Worm (Caenorhabditis elegans) whole organism, young adult: ENCODE data around the gene srlf-11.

Source experiments
- B0035.1 ChIP-seq: sonication (generic microtip); optimal IDR thresholded peaks from 2 replicates; lab custom pipeline; 2016; ENCODE audit warnings: missing genetic modification characterization, mild to moderate bottlenecking, missing compliant biosample characterization, missing genotype, missing genetic modification reagents
- C06A6.2 ChIP-seq: fragments of 200-800 bp; sonication (Bioruptor generic); conservative IDR thresholded peaks from 2 replicates; pipeline ENCODE4 v1.3.6; 2022; ENCODE audit warnings: missing genetic modification characterization, missing compliant biosample characterization
- D2030.7 ChIP-seq: fragments of 200-800 bp; sonication (Bioruptor generic); IDR thresholded peaks from 2 replicates; pipeline ENCODE4 v1.3.6; 2022; ENCODE audit warnings: missing genetic modification reagents, missing genetic modification characterization, missing compliant biosample characterization
- F22D6.2 ChIP-seq: sonication (generic microtip); optimal IDR thresholded peaks from 2 replicates; lab custom pipeline; 2016; ENCODE audit warnings: mild to moderate bottlenecking, missing genetic modification characterization, missing compliant biosample characterization
- F33H1.4 ChIP-seq: fragments of 200-800 bp; sonication (Bioruptor generic); IDR thresholded peaks from 2 replicates; pipeline ENCODE4 v1.3.6; 2022; ENCODE audit warnings: missing genetic modification reagents, missing genetic modification characterization, missing compliant biosample characterization
- F57C9.4 ChIP-seq: sonication (generic microtip); optimal IDR thresholded peaks from 2 replicates; lab custom pipeline; 2017; ENCODE audit warnings: mild to moderate bottlenecking, missing genetic modification characterization, missing compliant biosample characterization
- T07F8.4 ChIP-seq: sonication (generic microtip); optimal IDR thresholded peaks from 2 replicates; lab custom pipeline; 2016; ENCODE audit warnings: mild to moderate bottlenecking, missing genetic modification characterization, moderate library complexity, missing compliant biosample characterization
- Y53F4B.3 ChIP-seq: fragments of 200-800 bp; sonication (Bioruptor generic); IDR thresholded peaks from 2 replicates; pipeline ENCODE4 v1.3.6; 2022; ENCODE audit warnings: missing genetic modification reagents, missing genetic modification characterization, missing compliant biosample characterization
- Y56A3A.18 ChIP-seq: fragments of 200-800 bp; sonication (Bioruptor generic); IDR thresholded peaks from 2 replicates; pipeline ENCODE4 v1.3.6; 2022; ENCODE audit warnings: missing genetic modification reagents, missing genetic modification characterization, missing compliant biosample characterization
- akir-1 ChIP-seq: fragments of 200-800 bp; sonication (Bioruptor generic); optimal IDR thresholded peaks from 2 replicates; lab custom pipeline; 2018; ENCODE audit warnings: mild to moderate bottlenecking, missing genetic modification characterization, moderate library complexity, missing compliant biosample characterization
- aptf-2 ChIP-seq: fragments of 200-800 bp; sonication (Bioruptor generic); conservative IDR thresholded peaks from 2 replicates; pipeline ENCODE4 v1.3.6; 2022; ENCODE audit warnings: missing genetic modification reagents, missing genetic modification characterization, missing compliant biosample characterization
- athp-1 ChIP-seq: sonication (generic microtip); optimal IDR thresholded peaks from 2 replicates; lab custom pipeline; 2017; ENCODE audit warnings: mild to moderate bottlenecking, missing genetic modification characterization, missing compliant biosample characterization
- attf-5 ChIP-seq: fragments of 200-800 bp; sonication (Bioruptor generic); optimal IDR thresholded peaks from 2 replicates; lab custom pipeline; 2018; ENCODE audit warnings: mild to moderate bottlenecking, missing genetic modification characterization, missing compliant biosample characterization
- bed-2 ChIP-seq: fragments of 200-800 bp; sonication (Bioruptor generic); IDR thresholded peaks from 2 replicates; pipeline ENCODE4 v1.3.6; 2022; ENCODE audit warnings: missing genetic modification reagents, missing genetic modification characterization, missing compliant biosample characterization
- ccch-3 ChIP-seq: fragments of 200-800 bp; sonication (Bioruptor generic); optimal IDR thresholded peaks from 2 replicates; lab custom pipeline; 2018; ENCODE audit warnings: mild to moderate bottlenecking, missing genetic modification characterization, missing compliant biosample characterization
- cebp-2 ChIP-seq: fragments of 200-800 bp; sonication (Bioruptor generic); IDR thresholded peaks from 2 replicates; pipeline ENCODE4 v1.3.6; 2022; ENCODE audit warnings: missing genetic modification characterization, missing compliant biosample characterization
- ceh-100 ChIP-seq: fragments of 200-800 bp; sonication (Bioruptor generic); IDR thresholded peaks from 2 replicates; pipeline ENCODE4 v1.3.6; 2022; ENCODE audit warnings: missing genetic modification reagents, missing genetic modification characterization, missing compliant biosample characterization
- ceh-58 ChIP-seq: fragments of 200-800 bp; sonication (Bioruptor generic); IDR thresholded peaks from 2 replicates; pipeline ENCODE4 v1.3.6; 2022; ENCODE audit warnings: missing genetic modification characterization, missing compliant biosample characterization
- ceh-91 ChIP-seq: fragments of 200-800 bp; sonication (Bioruptor generic); IDR thresholded peaks from 2 replicates; pipeline ENCODE4 v1.3.6; 2022; ENCODE audit warnings: missing genetic modification reagents, missing genetic modification characterization, missing compliant biosample characterization
- die-1 ChIP-seq: sonication (generic microtip); optimal IDR thresholded peaks from 2 replicates; lab custom pipeline; 2016; ENCODE audit warnings: missing genotype, mild to moderate bottlenecking, missing genetic modification characterization, missing compliant biosample characterization
- egl-18 ChIP-seq: fragments of 200-800 bp; sonication (Bioruptor generic); IDR thresholded peaks from 2 replicates; pipeline ENCODE4 v1.3.6; 2022; ENCODE audit warnings: missing genetic modification reagents, missing genetic modification characterization, missing compliant biosample characterization
- hlh-26 ChIP-seq: fragments of 200-800 bp; sonication (Bioruptor generic); conservative IDR thresholded peaks from 2 replicates; pipeline ENCODE4 v1.3.6; 2022; ENCODE audit warnings: missing genetic modification reagents, missing genetic modification characterization, missing compliant biosample characterization
- hmg-20 ChIP-seq: fragments of 200-800 bp; sonication (Bioruptor generic); IDR thresholded peaks from 2 replicates; pipeline ENCODE4 v1.3.6; 2022; ENCODE audit warnings: missing genetic modification reagents, missing genetic modification characterization, missing compliant biosample characterization
- let-607 ChIP-seq, 2 experiments: fragments of 200-800 bp in 1 of 2; sonication (Bioruptor generic) in 1 of 2; sonication (generic microtip) in 1 of 2; optimal IDR thresholded peaks; 2 replicates each; lab custom pipeline; 2016 to 2018; ENCODE audit warnings: mild to moderate bottlenecking in 2 of 2, missing compliant biosample characterization in 2 of 2, missing genetic modification characterization in 2 of 2, moderate library complexity in 2 of 2, missing genotype in 1 of 2
- lin-54 ChIP-seq: fragments of 200-800 bp; sonication (Bioruptor generic); optimal IDR thresholded peaks from 2 replicates; lab custom pipeline; 2018; ENCODE audit warnings: mild to moderate bottlenecking, missing genetic modification characterization, missing compliant biosample characterization
- lsl-1 ChIP-seq: fragments of 200-800 bp; sonication (Bioruptor generic); optimal IDR thresholded peaks from 2 replicates; lab custom pipeline; 2018; ENCODE audit warnings: mild to moderate bottlenecking, missing genetic modification characterization, moderate library complexity, missing compliant biosample characterization
- lsy-27 ChIP-seq: sonication (generic microtip); optimal IDR thresholded peaks from 2 replicates; lab custom pipeline; 2017; ENCODE audit warnings: missing genetic modification characterization, mild to moderate bottlenecking, missing compliant biosample characterization, antibody characterized with exemption, missing genotype, borderline replicate concordance; ENCODE audit not compliant: insufficient read depth
- madf-10 ChIP-seq: sonication (generic microtip); optimal IDR thresholded peaks from 2 replicates; lab custom pipeline; 2016; ENCODE audit warnings: mild to moderate bottlenecking, missing genetic modification characterization, missing compliant biosample characterization
- madf-6 ChIP-seq: fragments of 200-800 bp; sonication (Bioruptor generic); IDR thresholded peaks from 2 replicates; pipeline ENCODE4 v1.3.6; 2022; ENCODE audit warnings: missing genetic modification reagents, missing genetic modification characterization, missing compliant biosample characterization
- madf-8 ChIP-seq: fragments of 200-800 bp; sonication (Bioruptor generic); conservative IDR thresholded peaks from 2 replicates; pipeline ENCODE4 v1.3.6; 2022; ENCODE audit warnings: missing genetic modification reagents, missing genetic modification characterization, missing compliant biosample characterization
- mcd-1 ChIP-seq: fragments of 200-800 bp; sonication (Bioruptor generic); IDR thresholded peaks from 2 replicates; pipeline ENCODE4 v1.3.6; 2022; ENCODE audit warnings: missing genetic modification reagents, missing genetic modification characterization, missing compliant biosample characterization
- mes-4 ChIP-seq: sonication (generic microtip); optimal IDR thresholded peaks from 2 replicates; lab custom pipeline; 2016; ENCODE audit warnings: missing genotype, missing genetic modification characterization, missing compliant biosample characterization
- nfya-1 ChIP-seq: sonication (generic microtip); optimal IDR thresholded peaks from 2 replicates; lab custom pipeline; 2017; ENCODE audit warnings: antibody characterized with exemption, missing compliant biosample characterization, missing genetic modification characterization, borderline replicate concordance; ENCODE audit not compliant: insufficient read depth
- nhr-120 ChIP-seq: fragments of 200-800 bp; sonication (Bioruptor generic); IDR thresholded peaks from 2 replicates; pipeline ENCODE4 v1.3.6; 2022; ENCODE audit warnings: missing genetic modification characterization, missing compliant biosample characterization
- nhr-90 ChIP-seq: sonication (generic microtip); optimal IDR thresholded peaks from 2 replicates; lab custom pipeline; 2016; ENCODE audit warnings: missing genotype, mild to moderate bottlenecking, missing genetic modification characterization, missing compliant biosample characterization
- pbrm-1 ChIP-seq: fragments of 200-800 bp; sonication (Bioruptor generic); IDR thresholded peaks from 2 replicates; pipeline ENCODE4 v1.3.6; 2022; ENCODE audit warnings: missing genetic modification reagents, missing genetic modification characterization, missing compliant biosample characterization
- pha-4 ChIP-seq: fragments of 150-350 bp; sonication (generic microtip); optimal IDR thresholded peaks from 2 replicates; lab custom pipeline; 2014; ENCODE audit warnings: missing biosample characterization, missing genetic modification reagents, missing genetic modification characterization
- repo-1 ChIP-seq: sonication (generic microtip); optimal IDR thresholded peaks from 2 replicates; lab custom pipeline; 2017; ENCODE audit warnings: mild to moderate bottlenecking, missing genetic modification characterization, missing compliant biosample characterization
- rpc-1 ChIP-seq, 2 experiments: fragments of 150-350 bp in 1 of 2; sonication (generic microtip) in 1 of 2; optimal IDR thresholded peaks; 2 replicates each; lab custom pipeline; 2014 to 2018; ENCODE audit warnings: missing biosample characterization in 1 of 2, missing genetic modification characterization in 1 of 2, missing genetic modification reagents in 1 of 2, missing genotype in 1 of 2
- snpc-1.1 ChIP-seq: sonication (generic microtip); optimal IDR thresholded peaks from 2 replicates; lab custom pipeline; 2017; ENCODE audit warnings: missing genetic modification characterization, mild to moderate bottlenecking, missing compliant biosample characterization, antibody characterized with exemption, moderate library complexity, missing genotype, missing genetic modification reagents; ENCODE audit not compliant: insufficient read depth
- snpc-1.3 ChIP-seq: sonication (generic microtip); optimal IDR thresholded peaks from 2 replicates; lab custom pipeline; 2017; ENCODE audit warnings: missing genetic modification characterization, mild to moderate bottlenecking, missing compliant biosample characterization, antibody characterized with exemption, moderate library complexity, missing genotype, missing genetic modification reagents; ENCODE audit not compliant: insufficient read depth
- somi-1 ChIP-seq: fragments of 200-800 bp; sonication (Bioruptor generic); optimal IDR thresholded peaks from 2 replicates; lab custom pipeline; 2018; ENCODE audit warnings: mild to moderate bottlenecking, missing genetic modification characterization, missing compliant biosample characterization
- sptf-2 ChIP-seq: fragments of 200-800 bp; sonication (Bioruptor generic); optimal IDR thresholded peaks from 2 replicates; lab custom pipeline; 2018; ENCODE audit warnings: mild to moderate bottlenecking, missing genetic modification characterization, missing compliant biosample characterization
- zim-3 ChIP-seq: sonication (generic microtip); optimal IDR thresholded peaks from 2 replicates; lab custom pipeline; 2017; ENCODE audit warnings: mild to moderate bottlenecking, missing genetic modification characterization, moderate library complexity, missing compliant biosample characterization
- ztf-22 ChIP-seq: fragments of 200-800 bp; sonication (Bioruptor generic); optimal IDR thresholded peaks from 2 replicates; lab custom pipeline; 2018; ENCODE audit warnings: mild to moderate bottlenecking, missing genetic modification characterization, moderate library complexity, missing compliant biosample characterization
- ztf-3 ChIP-seq: fragments of 200-800 bp; sonication (Bioruptor generic); optimal IDR thresholded peaks from 2 replicates; lab custom pipeline; 2018; ENCODE audit warnings: mild to moderate bottlenecking, missing genetic modification characterization, missing compliant biosample characterization
- ztf-6 ChIP-seq: fragments of 200-800 bp; sonication (Bioruptor generic); IDR thresholded peaks from 2 replicates; pipeline ENCODE4 v1.3.6; 2022; ENCODE audit warnings: missing genetic modification reagents, missing genetic modification characterization, missing compliant biosample characterization

Gene srlf-11

DNA sequence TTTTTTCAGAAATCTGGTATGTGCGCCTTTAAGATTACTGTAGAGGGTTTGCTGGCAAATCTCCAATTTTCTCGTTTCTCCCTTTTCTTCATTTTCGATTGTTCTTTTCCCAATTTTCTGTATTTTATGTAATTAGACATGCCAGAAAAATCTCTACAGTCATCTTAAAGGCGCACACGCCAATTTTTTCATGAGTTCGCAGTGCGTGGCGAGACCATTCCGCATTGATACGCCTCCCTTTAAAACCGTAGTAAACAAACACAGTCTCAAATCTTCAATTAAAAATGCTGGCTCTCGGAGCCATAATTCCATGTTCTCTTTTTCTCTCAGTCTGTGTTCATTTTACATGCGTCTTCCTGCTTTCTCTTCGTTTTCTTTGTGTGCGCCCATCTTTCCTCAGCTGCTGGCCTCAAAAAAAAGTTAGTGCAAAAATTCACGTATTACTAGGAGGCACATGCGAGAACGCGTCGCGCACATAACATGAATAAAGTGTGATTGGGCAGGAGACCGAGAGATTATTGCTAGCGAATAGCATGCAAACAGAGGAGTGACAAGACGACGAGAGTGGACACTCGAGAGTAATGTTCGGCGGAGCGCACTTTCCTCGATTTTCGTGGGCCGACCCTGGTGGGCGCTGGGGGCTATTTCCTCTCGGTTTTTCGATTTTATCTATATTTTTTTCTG lies 33.2 kb upstream of the srlf-11 start (continued):
- TF ChIP-seq athp-1 (tag; lab: Kevin White, UChicago) (no peak), ztf-6 (GFP tag; lab: Robert Waterston, UW) (no peak), madf-6 (peak; percentile 96), F57C9.4 (tag; lab: Kevin White, UChicago) (no peak), ceh-58 (GFP tag; lab: Robert Waterston, UW) (no peak), attf-5 (peak; percentile 89), let-607 (tag; optimal IDR thresholded peaks at IDR 0.05; lab: Kevin White, UChicago) (no peak), bed-2 (GFP tag; lab: Robert Waterston, UW) (no peak), pha-4 (tag; lab: Kevin White, UChicago) (no peak), lsl-1 (GFP tag; lab: Kevin White, UChicago) (peak; percentile 93), ceh-100 (GFP tag; lab: Robert Waterston, UW) (no peak), pbrm-1 (0 out of 2 replicates have a peak, but pooled peaks have one; percentile 32), lsy-27 (tag; lab: Kevin White, UChicago) (no peak), Y53F4B.3 (no peak), madf-10 (peak; percentile 44), lin-54 (GFP tag; lab: Kevin White, UChicago) (peak; percentile 46), F22D6.2 (tag; lab: Kevin White, UChicago) (no peak), aptf-2 (GFP tag; lab: Robert Waterston, UW) (no peak), snpc-1.3 (no peak), sptf-2 (GFP tag; lab: Kevin White, UChicago) (no peak), hmg-20 (no peak), cebp-2 (GFP tag; lab: Robert Waterston, UW) (no peak), ztf-22 (GFP tag; lab: Kevin White, UChicago) (no peak), F33H1.4 (GFP tag; lab: Robert Waterston, UW) (peak; percentile 92), nhr-120 (GFP tag; lab: Robert Waterston, UW) (no peak), rpc-1 (optimal IDR thresholded peaks at IDR 0.05; lab: Kevin White, UChicago) (no peak), rpc-1 (tag; optimal IDR thresholded peaks at IDR 0.05; lab: Kevin White, UChicago) (no peak), madf-8 (GFP tag; lab: Robert Waterston, UW) (peak; percentile 91), hlh-26 (GFP tag; lab: Robert Waterston, UW) (no peak), T07F8.4 (no peak), C06A6.2 (GFP tag; lab: Robert Waterston, UW) (no peak), nhr-90 (peak; percentile 16), Y56A3A.18 (GFP tag; lab: Robert Waterston, UW) (no peak), ccch-3 (GFP tag; lab: Kevin White, UChicago) (no peak), repo-1 (tag; lab: Kevin White, UChicago) (no peak), snpc-1.1 (tag; lab: Kevin White, UChicago) (no peak), ztf-3 (GFP tag; lab: Kevin White, UChicago) (no peak), nfya-1 (tag; lab: Kevin White, UChicago) (no peak), mes-4 (no peak), die-1 (tag; lab: Kevin White, UChicago) (no peak), D2030.7 (GFP tag; lab: Robert Waterston, UW) (peak; percentile 14; the same call in 1 of the 2 replicates), B0035.1 (tag; lab: Kevin White, UChicago) (no peak), mcd-1 (GFP tag; lab: Robert Waterston, UW) (peak; percentile 81), ceh-91 (GFP tag; lab: Robert Waterston, UW) (peak; percentile 68), egl-18 (GFP tag; lab: Robert Waterston, UW) (no peak), akir-1 (GFP tag; lab: Kevin White, UChicago) (no peak), zim-3 (tag; lab: Kevin White, UChicago) (no peak), somi-1 (GFP tag; lab: Kevin White, UChicago) (peak; percentile 38)
